Worm (Caenorhabditis elegans): Measurements from ENCODE around the gene his-5.
"Not testable (repeated sequence)": the region's sequence is repeated elsewhere in the genome, so short reads cannot be mapped to it uniquely, and the experiment has no call there.

Gene his-5

DNA sequence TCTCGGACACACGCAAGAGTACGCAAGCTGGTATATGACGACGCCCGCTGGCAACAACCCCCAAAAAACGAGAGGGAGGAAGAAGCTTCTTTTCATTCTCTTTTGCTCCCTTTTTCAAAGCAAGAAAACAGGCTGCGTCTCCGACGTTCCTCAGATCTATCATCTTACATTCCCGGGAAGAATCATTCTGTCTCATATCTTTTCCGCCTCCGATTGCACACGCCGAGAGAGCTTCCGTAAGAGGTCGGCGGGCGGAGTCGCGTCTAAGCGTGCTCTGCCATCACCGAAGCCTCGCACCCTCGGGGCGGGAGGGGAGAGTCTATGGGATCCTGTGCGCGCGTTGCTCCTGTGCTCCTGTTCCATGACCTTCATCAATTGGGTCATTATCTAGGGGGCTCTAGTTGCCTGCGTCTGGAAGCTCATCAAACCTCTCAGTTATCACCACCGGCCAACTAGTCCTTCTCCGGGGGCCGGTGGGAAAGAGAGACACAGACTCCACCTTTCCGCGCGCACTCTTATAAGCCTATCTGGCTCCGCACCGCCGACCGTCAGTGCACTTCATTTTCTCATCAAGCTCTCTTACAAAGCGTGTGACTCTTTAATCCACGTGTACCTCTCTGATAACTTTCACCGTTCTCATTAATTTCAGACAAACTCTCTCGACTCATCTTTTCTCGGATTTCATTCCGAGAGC is 10.7 kb downstream of the his-5 start, which contains the start of the genes slc-17.8 and asns-1:
TSS of gene slc-17.8 (minus strand) at position 51 of the 694 bp plus-strand sequence.
TSS of gene asns-1 (plus strand) at position 644 of the 694 bp plus-strand sequence.
- TF ChIP-seq ztf-29 (GFP tag; IDR thresholded peaks at IDR 0.05) = no peak
- TF ChIP-seq med-1 (GFP tag; optimal IDR thresholded peaks at IDR 0.05; ENCODE audit: insufficient read depth) = no peak
- TF ChIP-seq flt-1 (GFP tag; IDR thresholded peaks at IDR 0.05) = no peak
- no peak for TF ChIP-seq T22C8.4 (GFP tag; IDR thresholded peaks at IDR 0.05)
- TF ChIP-seq ztf-23 (GFP tag; IDR thresholded peaks at IDR 0.05) = no peak
- TF ChIP-seq ref-1 (GFP tag; conservative IDR thresholded peaks at IDR 0.05) = no peak
- TF ChIP-seq klf-2 (GFP tag; conservative IDR thresholded peaks at IDR 0.05) = no peak
- TF ChIP-seq cog-1 (tag; optimal IDR thresholded peaks at IDR 0.05) = no peak
- TF ChIP-seq tab-1 (GFP tag; IDR thresholded peaks at IDR 0.05) = no peak

ce11 chrV:8548989-8549388 is 14.0 kb downstream of the his-5 start, which contains the start of gene stdh-4:
Gene stdh-4, plus strand, starts transcription at chrV:8549289.
- TF ChIP-seq ztf-29 (GFP tag; IDR thresholded peaks at IDR 0.05) (no peak), flt-1 (GFP tag; IDR thresholded peaks at IDR 0.05) (no peak), tab-1 (GFP tag; IDR thresholded peaks at IDR 0.05) (no peak), med-1 (GFP tag; optimal IDR thresholded peaks at IDR 0.05; ENCODE audit: insufficient read depth) (no peak), ztf-23 (GFP tag; IDR thresholded peaks at IDR 0.05) (no peak), ref-1 (GFP tag; conservative IDR thresholded peaks at IDR 0.05) (no peak), klf-2 (GFP tag; conservative IDR thresholded peaks at IDR 0.05) (no peak), T22C8.4 (GFP tag; IDR thresholded peaks at IDR 0.05) (no peak), cog-1 (tag; optimal IDR thresholded peaks at IDR 0.05) (no peak)

DNA sequence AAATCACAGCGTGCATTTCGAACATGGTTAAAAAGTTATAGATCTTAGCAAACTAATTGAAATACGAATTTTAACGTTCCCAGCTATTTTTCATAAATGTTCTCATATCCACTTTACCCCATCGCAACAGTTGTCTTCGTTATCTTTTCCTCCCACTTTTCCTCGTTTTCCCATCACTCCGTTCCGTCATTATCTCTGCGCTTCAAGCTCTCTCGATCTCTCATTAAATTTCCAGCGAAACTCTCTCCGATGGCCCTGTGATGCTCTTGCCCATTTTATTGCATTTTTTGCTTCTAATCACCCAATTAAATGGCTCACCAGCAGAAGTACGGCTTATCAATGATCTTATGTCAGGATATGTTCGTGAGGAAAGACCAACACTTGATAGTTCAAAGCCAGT is 17.4 kb downstream of the his-5 start, which contains the start of gene acr-15:
TSS of gene acr-15 (plus strand) at position 236 of the 400 bp plus-strand sequence.
- TF ChIP-seq ztf-29 (GFP tag; IDR thresholded peaks at IDR 0.05) (no peak), T22C8.4 (GFP tag; IDR thresholded peaks at IDR 0.05) (no peak), flt-1 (GFP tag; IDR thresholded peaks at IDR 0.05) (no peak), tab-1 (GFP tag; IDR thresholded peaks at IDR 0.05) (no peak), ztf-23 (GFP tag; IDR thresholded peaks at IDR 0.05) (0 out of 2 replicates have a peak, but pooled peaks have one; percentile 34), klf-2 (GFP tag; conservative IDR thresholded peaks at IDR 0.05) (no peak), ref-1 (GFP tag; conservative IDR thresholded peaks at IDR 0.05) (no peak), cog-1 (tag; optimal IDR thresholded peaks at IDR 0.05) (no peak)

DNA sequence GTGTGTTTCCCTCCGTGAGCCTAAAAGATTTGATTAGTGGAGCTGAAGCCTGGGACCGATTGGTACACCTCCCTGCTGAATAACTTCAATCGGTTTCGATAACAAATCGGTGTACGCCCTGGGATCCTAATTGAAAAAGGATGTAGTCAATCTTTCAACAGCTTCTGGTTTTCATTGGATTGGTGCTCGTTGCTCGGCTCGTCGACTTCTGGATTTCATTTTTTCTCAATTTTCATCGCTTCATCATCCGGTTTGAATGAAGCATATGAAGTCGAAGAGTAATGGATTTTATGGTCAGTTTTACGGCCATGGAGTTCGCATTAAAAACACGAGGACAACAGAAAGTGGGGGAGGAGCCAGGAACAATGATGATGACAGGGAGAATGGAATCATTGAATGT is 20.9 kb downstream of the his-5 start:
- TF ChIP-seq ref-1 (GFP tag; conservative IDR thresholded peaks at IDR 0.05) (no peak), med-1 (GFP tag; optimal IDR thresholded peaks at IDR 0.05; ENCODE audit: insufficient read depth) (no peak), ztf-23 (GFP tag; IDR thresholded peaks at IDR 0.05) (no peak), cog-1 (tag; optimal IDR thresholded peaks at IDR 0.05) (no peak), ztf-29 (GFP tag; IDR thresholded peaks at IDR 0.05) (no peak), tab-1 (GFP tag; IDR thresholded peaks at IDR 0.05) (no peak), flt-1 (GFP tag; IDR thresholded peaks at IDR 0.05) (no peak), klf-2 (GFP tag; conservative IDR thresholded peaks at IDR 0.05) (no peak), T22C8.4 (GFP tag; IDR thresholded peaks at IDR 0.05) (no peak)

DNA sequence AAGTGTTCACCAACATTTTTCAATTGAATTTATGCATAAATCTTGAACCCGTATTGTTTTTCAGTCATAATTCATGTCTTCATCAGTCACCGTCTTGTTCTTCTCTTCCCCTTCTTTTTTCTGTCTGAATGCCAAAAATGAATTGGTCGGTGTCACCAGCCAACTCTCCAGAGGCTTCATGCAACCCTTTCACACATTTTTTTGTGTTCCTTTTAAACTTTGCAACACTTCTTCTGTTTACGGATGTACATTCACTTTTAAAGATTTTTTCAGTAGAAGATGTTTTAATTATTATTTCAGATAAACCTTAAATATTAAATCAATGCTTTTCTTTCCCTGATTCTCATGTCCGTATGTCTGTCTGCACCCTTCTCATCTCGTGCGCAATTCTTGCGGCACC is 25.9 kb downstream of the his-5 start, which contains the start of gene acr-16:
TSS of gene acr-16 (plus strand) at position 301 of the 400 bp plus-strand sequence.
- no peak for TF ChIP-seq ztf-29 (GFP tag; IDR thresholded peaks at IDR 0.05)
- TF ChIP-seq cog-1 (tag; optimal IDR thresholded peaks at IDR 0.05) = no peak

DNA sequence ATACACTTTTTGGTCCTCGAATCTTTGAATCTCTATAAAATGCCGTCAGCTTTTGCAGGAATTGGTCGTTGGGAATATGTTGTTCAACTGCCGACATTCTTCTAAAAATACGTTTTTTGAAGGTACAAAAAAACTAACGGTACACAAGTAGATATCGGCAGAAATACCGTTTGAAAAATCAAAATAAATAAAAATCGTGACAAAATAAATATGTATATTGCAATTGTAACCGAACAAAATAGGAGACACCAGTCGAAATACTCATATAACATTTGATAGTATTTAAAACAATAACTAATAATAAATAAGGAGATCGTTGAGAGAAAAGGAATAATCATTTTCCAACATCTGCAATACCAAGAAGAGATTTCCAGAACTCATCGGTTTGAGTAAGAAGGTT is 30.1 kb downstream of the his-5 start, which contains the start of gene F25G6.8:
TSS of gene F25G6.8 (minus strand) at position 101 of the 400 bp plus-strand sequence.
- TF ChIP-seq med-1 (GFP tag; optimal IDR thresholded peaks at IDR 0.05; ENCODE audit: insufficient read depth) (no peak), cog-1 (tag; optimal IDR thresholded peaks at IDR 0.05) (no peak), ztf-23 (GFP tag; IDR thresholded peaks at IDR 0.05) (no peak)

ce11 chrV:8569172-8569571 is 34.2 kb downstream of the his-5 start:
- TF ChIP-seq ref-1 (GFP tag; conservative IDR thresholded peaks at IDR 0.05) (no peak), T22C8.4 (GFP tag; IDR thresholded peaks at IDR 0.05) (no peak), med-1 (GFP tag; optimal IDR thresholded peaks at IDR 0.05; ENCODE audit: insufficient read depth) (no peak), tab-1 (GFP tag; IDR thresholded peaks at IDR 0.05) (no peak), flt-1 (GFP tag; IDR thresholded peaks at IDR 0.05) (no peak), ztf-23 (GFP tag; IDR thresholded peaks at IDR 0.05) (no peak), ztf-29 (GFP tag; IDR thresholded peaks at IDR 0.05) (no peak), klf-2 (GFP tag; conservative IDR thresholded peaks at IDR 0.05) (no peak), cog-1 (tag; optimal IDR thresholded peaks at IDR 0.05) (no peak)

DNA sequence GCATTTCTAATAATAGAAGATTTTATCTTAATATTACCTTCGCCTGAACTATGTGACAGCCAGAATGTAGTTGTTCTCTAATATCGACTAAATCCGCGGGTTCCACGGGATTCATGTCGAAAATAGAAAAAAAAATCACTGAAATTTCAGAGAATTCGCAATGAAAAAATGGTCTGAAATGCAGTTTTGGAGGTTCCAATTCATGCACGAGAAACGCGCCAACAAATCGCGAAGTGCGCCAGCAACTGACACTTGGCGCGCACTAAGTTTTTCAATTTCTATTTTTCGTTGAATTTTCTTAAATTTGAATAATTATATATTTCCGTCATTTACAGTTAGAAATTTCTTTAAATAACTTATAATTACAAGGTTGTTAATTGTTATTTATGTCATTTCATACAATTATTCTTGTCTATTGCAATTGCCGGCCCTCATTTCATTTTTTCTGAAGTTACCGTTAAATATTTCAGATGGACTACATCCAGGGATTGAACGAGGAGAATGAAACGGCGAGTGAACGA is 34.9 kb downstream of the his-5 start, which contains the start of the genes F25G6.9 and symk-1:
TSS of gene F25G6.9 (minus strand) at position 160 of the 521 bp plus-strand sequence.
TSS of gene symk-1 (plus strand) at position 471 of the 521 bp plus-strand sequence.
- TF ChIP-seq med-1 (GFP tag; optimal IDR thresholded peaks at IDR 0.05; ENCODE audit: insufficient read depth) (no peak), ref-1 (GFP tag; conservative IDR thresholded peaks at IDR 0.05) (no peak), ztf-29 (GFP tag; IDR thresholded peaks at IDR 0.05) (no peak), flt-1 (GFP tag; IDR thresholded peaks at IDR 0.05) (no peak), ztf-23 (GFP tag; IDR thresholded peaks at IDR 0.05) (no peak), klf-2 (GFP tag; conservative IDR thresholded peaks at IDR 0.05) (no peak), tab-1 (GFP tag; IDR thresholded peaks at IDR 0.05) (no peak), T22C8.4 (GFP tag; IDR thresholded peaks at IDR 0.05) (no peak), cog-1 (tag; optimal IDR thresholded peaks at IDR 0.05) (no peak)

- not testable (repeated sequence) for TF ChIP-seq T22C8.4 (GFP tag; IDR thresholded peaks at IDR 0.05); klf-2 (GFP tag; conservative IDR thresholded peaks at IDR 0.05); flt-1 (GFP tag; IDR thresholded peaks at IDR 0.05)
These were observed 39.7 kb downstream of the his-5 start, which contains the start of gene F25G6.1 for ce11 chrV:8574762-8575161. Gene F25G6.1, plus strand, starts transcription at chrV:8575062.

Measured in whole organism, midembryonic.